Fruit fly (Drosophila melanogaster): ENCODE data around the gene CG11162.
A peak's percentile ranks its signal among the peaks of the same experiment; 100 is the strongest.

The CG11162 gene

DNA sequence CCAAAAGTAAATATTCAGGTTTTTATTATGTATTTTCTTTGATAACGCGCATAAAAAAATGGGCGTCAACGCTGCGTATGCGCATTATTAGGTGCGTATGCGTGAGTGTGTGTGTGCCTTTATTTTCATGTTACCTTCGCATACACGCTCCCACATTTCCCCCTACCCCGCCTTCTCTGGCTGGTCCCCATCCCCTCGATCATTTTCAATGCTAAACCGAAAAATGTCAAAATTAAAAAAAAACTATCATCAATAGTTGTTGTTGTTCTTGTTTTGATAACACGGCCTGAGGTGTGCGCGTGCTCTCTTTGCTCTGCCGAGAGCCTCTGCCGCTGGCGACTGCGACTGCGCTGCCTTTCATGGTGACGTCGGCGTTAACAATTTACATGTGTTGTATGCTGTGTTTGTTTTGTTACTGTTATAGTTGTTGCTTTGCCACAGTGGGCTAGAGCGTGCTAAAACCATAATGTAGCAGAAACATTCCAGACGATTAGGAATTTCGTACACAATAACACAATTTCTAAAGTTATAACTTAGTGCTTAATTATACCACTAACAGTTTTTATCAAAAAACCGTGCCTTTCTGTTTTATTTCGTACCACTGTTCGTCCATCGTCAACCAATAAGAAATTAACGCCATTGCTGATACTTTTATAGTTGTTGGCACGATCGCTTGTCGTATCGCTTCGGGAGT is 36.5 kb upstream of the CG11162 start (continued):
- TF ChIP-seq D19A (tag; optimal IDR thresholded peaks at IDR 0.05) (peak; percentile 97), Awh (GFP tag; IDR thresholded peaks at IDR 0.05) (peak; percentile 99), CG2202 (tag; optimal IDR thresholded peaks at IDR 0.05) (peak; percentile 97), CG1233 (GFP tag; optimal IDR thresholded peaks at IDR 0.05) (peak; percentile 98), Bteb2 (GFP tag; optimal IDR thresholded peaks at IDR 0.05) (peak; percentile 98), CG17829 (tag; optimal IDR thresholded peaks at IDR 0.05) (peak; percentile 99), BEAF-32 (GFP tag; optimal IDR thresholded peaks at IDR 0.05) (peak; percentile 5), CG7745 (tag; optimal IDR thresholded peaks at IDR 0.05) (peak; percentile 74), en (GFP tag; optimal IDR thresholded peaks at IDR 0.05) (peak; percentile 98), Opbp (GFP tag; IDR thresholded peaks at IDR 0.05; ENCODE audit: partially characterized antibody) (peak; percentile 52; the same call in 2 of the 3 replicates), Blimp-1 (GFP tag; optimal IDR thresholded peaks at IDR 0.05) (peak; percentile 98), yki (optimal IDR thresholded peaks at IDR 0.05) (no peak), Rx (GFP tag; IDR thresholded peaks at IDR 0.05) (peak; percentile 99), Oaz (GFP tag; IDR thresholded peaks at IDR 0.05) (peak; percentile 99), Fer2 (tag; optimal IDR thresholded peaks at IDR 0.05) (peak; percentile 95), CG1647 (GFP tag; optimal IDR thresholded peaks at IDR 0.05) (peak; percentile 98), CG13123 (GFP tag; optimal IDR thresholded peaks at IDR 0.05) (peak; percentile 97), mld (GFP tag; IDR thresholded peaks at IDR 0.05; ENCODE audit: partially characterized antibody) (peak; percentile 73; the same call in 2 of the 3 replicates), Ravus (GFP tag; IDR thresholded peaks at IDR 0.05) (peak; percentile 98), CG8765 (GFP tag; IDR thresholded peaks at IDR 0.05) (peak; percentile 97), CG16813 (GFP tag; IDR thresholded peaks at IDR 0.05; ENCODE audit: partially characterized antibody) (peak; percentile 60), CG9609 (GFP tag; optimal IDR thresholded peaks at IDR 0.05) (peak; percentile 99), pita (GFP tag; optimal IDR thresholded peaks at IDR 0.05) (no peak), CoRest (tag; optimal IDR thresholded peaks at IDR 0.05) (peak; percentile 98), ftz-f1 (GFP tag; optimal IDR thresholded peaks at IDR 0.05) (peak; percentile 82), CG31224 (GFP tag; IDR thresholded peaks at IDR 0.05) (peak; percentile 96), az2 (GFP tag; optimal IDR thresholded peaks at IDR 0.05) (peak; percentile 99), CG15479 (GFP tag; optimal IDR thresholded peaks at IDR 0.05) (peak; percentile 28), CG16815 (GFP tag; optimal IDR thresholded peaks at IDR 0.05) (peak; percentile 94), CG3847 (GFP tag; IDR thresholded peaks at IDR 0.05) (peak; percentile 99), Mes4 (GFP tag; optimal IDR thresholded peaks at IDR 0.05) (peak; percentile 99), Bgb (GFP tag; IDR thresholded peaks at IDR 0.05; ENCODE audit: partially characterized antibody) (peak; percentile 66), pan (optimal IDR thresholded peaks at IDR 0.05) (no peak), pan (GFP tag; optimal IDR thresholded peaks at IDR 0.05 in 1 of 2, IDR thresholded peaks at IDR 0.05 in 1 of 2) (peak in 1 of 2 experiments; percentile 99), vnd (GFP tag; IDR thresholded peaks at IDR 0.05; ENCODE audit: partially characterized antibody) (peak; percentile 44; the same call in 1 of the 3 replicates), Aef1 (GFP tag; IDR thresholded peaks at IDR 0.05) (peak; percentile 99), btn (GFP tag; optimal IDR thresholded peaks at IDR 0.05) (peak; percentile 98), Six4 (GFP tag; optimal IDR thresholded peaks at IDR 0.05) (peak; percentile 98), p53 (GFP tag; optimal IDR thresholded peaks at IDR 0.05) (peak; percentile 96), ham (GFP tag; IDR thresholded peaks at IDR 0.05) (peak; percentile 95), Eip74EF (GFP tag; optimal IDR thresholded peaks at IDR 0.05) (peak in 1 of 2 experiments; percentile 98), bowl (GFP tag; IDR thresholded peaks at IDR 0.05) (peak; percentile 99), sqz (GFP tag; optimal IDR thresholded peaks at IDR 0.05) (peak; percentile 94), Pdp1 (GFP tag; optimal IDR thresholded peaks at IDR 0.05) (peak; percentile 98 to 99), odd (GFP tag; optimal IDR thresholded peaks at IDR 0.05) (peak; percentile 99), CG4730 (GFP tag; IDR thresholded peaks at IDR 0.05) (peak; percentile 99), shn (GFP tag; optimal IDR thresholded peaks at IDR 0.05) (peak; percentile 98), CG3407 (GFP tag; optimal IDR thresholded peaks at IDR 0.05) (peak; percentile 98), kni (GFP tag; optimal IDR thresholded peaks at IDR 0.05) (peak; percentile 98)
